Fruit fly (Drosophila melanogaster) whole organism, adult: Measurements from ENCODE around the gene CG16758.

Source experiments
- CG11617 ChIP-seq: fragments of 200-800 bp; sonication (Bioruptor generic); optimal IDR thresholded peaks from 2 replicates; lab custom pipeline; 2017; ENCODE audit warnings: mild to moderate bottlenecking, missing biosample characterization, missing genetic modification reagents, missing genetic modification characterization
- CG12768 ChIP-seq: fragments of 200-800 bp; sonication (Bioruptor generic); optimal IDR thresholded peaks from 2 replicates; lab custom pipeline; 2017; ENCODE audit warnings: missing biosample characterization, missing genetic modification characterization, mild to moderate bottlenecking, moderate library complexity, missing genetic modification reagents
- CG14711 ChIP-seq: fragments of 200-800 bp; sonication (Bioruptor generic); optimal IDR thresholded peaks from 2 replicates; lab custom pipeline; 2018; ENCODE audit warnings: missing biosample characterization, mild to moderate bottlenecking, missing genetic modification characterization, moderate library complexity
- CG1620 ChIP-seq: fragments of 200-800 bp; sonication (Bioruptor generic); optimal IDR thresholded peaks from 2 replicates; lab custom pipeline; 2016; ENCODE audit warnings: missing biosample characterization, missing genetic modification characterization
- CG33017 ChIP-seq: fragments of 200-800 bp; sonication (Bioruptor generic); optimal IDR thresholded peaks from 2 replicates; lab custom pipeline; 2018; ENCODE audit warnings: missing biosample characterization, mild to moderate bottlenecking, missing genetic modification characterization, moderate library complexity
- CG7101 ChIP-seq: fragments of 200-800 bp; sonication (Bioruptor generic); optimal IDR thresholded peaks from 2 replicates; lab custom pipeline; 2018; ENCODE audit warnings: missing biosample characterization, mild to moderate bottlenecking, missing genetic modification characterization, moderate library complexity
- Crg-1 ChIP-seq: fragments of 200-800 bp; sonication (Bioruptor generic); optimal IDR thresholded peaks from 2 replicates; lab custom pipeline; 2016; ENCODE audit warnings: missing biosample characterization, missing genetic modification characterization
- Mnt ChIP-seq: fragments of 200-800 bp; sonication (Bioruptor generic); optimal IDR thresholded peaks from 2 replicates; lab custom pipeline; 2016; ENCODE audit warnings: missing biosample characterization, mild to moderate bottlenecking, missing genetic modification characterization
- bab1 ChIP-seq: fragments of 200-800 bp; sonication (Bioruptor generic); optimal IDR thresholded peaks from 3 replicates; lab custom pipeline; 2019; ENCODE audit warnings: missing biosample characterization, mild to moderate bottlenecking, missing genetic modification characterization, moderate library complexity
- kay ChIP-seq: fragments of 200-800 bp; sonication (Bioruptor generic); peaks from one replicate; lab custom pipeline; 2016; ENCODE audit warnings: missing biosample characterization, missing genetic modification characterization, borderline replicate concordance
- toe ChIP-seq: fragments of 200-800 bp; sonication (Bioruptor generic); optimal IDR thresholded peaks from 2 replicates; lab custom pipeline; 2016; ENCODE audit warnings: missing biosample characterization, missing genetic modification characterization

DNA sequence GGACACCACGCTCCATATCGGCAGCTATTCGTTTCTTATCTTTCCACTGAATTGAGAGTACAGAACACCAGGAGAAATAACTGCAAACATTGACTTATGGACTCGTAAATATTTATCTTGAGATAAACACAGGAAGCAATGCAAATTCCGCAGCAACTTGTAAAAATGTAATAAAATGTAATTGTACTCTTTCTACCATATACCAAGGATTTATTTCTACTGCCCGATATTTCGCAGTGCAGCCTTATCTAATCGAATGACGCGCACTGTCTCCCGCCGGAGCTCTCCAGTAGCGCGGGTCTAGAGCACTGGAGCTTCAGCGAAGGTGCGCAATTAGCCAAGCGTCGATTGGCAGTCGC is 9.2 kb downstream of the CG16758 start:
- TF ChIP-seq CG7101 (peak; percentile 96), CG12768 (GFP tag; lab: Kevin White, UChicago) (peak; percentile 99), CG1620 (GFP tag; lab: Kevin White, UChicago) (peak; percentile 81), CG11617 (GFP tag; lab: Kevin White, UChicago) (peak; percentile 98), bab1 (GFP tag; lab: Kevin White, UChicago) (peak; percentile 92), Crg-1 (GFP tag; lab: Kevin White, UChicago) (peak; percentile 76), kay (GFP tag; lab: Kevin White, UChicago) (peak; percentile 98), CG14711 (peak; percentile 94), CG33017 (tag; lab: Kevin White, UChicago) (peak; percentile 96), Mnt (peak; percentile 90), toe (GFP tag; lab: Kevin White, UChicago) (peak; percentile 93)
